Fruit fly (Drosophila melanogaster): ENCODE data around the gene CG31088.
A peak's percentile ranks its signal among the peaks of the same experiment; 100 is the strongest.

The CG31088 gene

DNA sequence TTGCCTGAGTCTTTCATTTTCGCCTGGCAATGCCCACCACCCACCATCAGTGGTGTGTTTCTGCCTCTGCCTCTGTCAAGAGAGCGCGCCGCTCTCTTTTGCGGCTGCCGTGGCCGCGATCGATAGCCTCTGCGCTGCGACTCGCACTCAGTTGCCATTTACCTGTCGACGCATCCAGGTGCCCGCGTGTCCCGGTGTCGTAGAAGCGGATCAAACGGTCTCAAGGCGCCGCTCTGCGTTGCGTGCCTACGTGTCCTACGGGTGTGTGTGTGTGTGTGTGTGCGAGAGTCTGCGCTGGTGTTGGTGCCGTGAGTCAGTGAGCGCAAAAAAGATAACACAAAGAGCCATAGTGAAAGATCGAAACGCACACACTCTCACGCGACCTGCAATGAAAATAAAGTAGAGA, 30.0 kb downstream of the CG31088 start, which contains the start of gene Fbxl7 (continued):
- TF ChIP-seq Sox14 (GFP tag; optimal IDR thresholded peaks at IDR 0.05) (peak; percentile 36), Lpt (GFP tag; optimal IDR thresholded peaks at IDR 0.05) (peak; percentile 34), Eip93F (GFP tag; optimal IDR thresholded peaks at IDR 0.05) (no peak), net (GFP tag; optimal IDR thresholded peaks at IDR 0.05) (peak; percentile 8)

dm6 chr3R:15920229-15920533, 30.6 kb downstream of the CG31088 start:
- TF ChIP-seq Smox (GFP tag; optimal IDR thresholded peaks at IDR 0.05) = no peak
- TF ChIP-seq Hr4 (GFP tag; optimal IDR thresholded peaks at IDR 0.05) = peak; percentile 15
- peak; percentile 28 for TF ChIP-seq CG32006 (GFP tag; optimal IDR thresholded peaks at IDR 0.05)
- peak; percentile 4 for TF ChIP-seq achi (GFP tag; optimal IDR thresholded peaks at IDR 0.05)
- peak; percentile 29 for TF ChIP-seq CG10631 (GFP tag; optimal IDR thresholded peaks at IDR 0.05)
- TF ChIP-seq CG6792 (GFP tag; optimal IDR thresholded peaks at IDR 0.05) = no peak
- peak; percentile 31 for TF ChIP-seq svp (GFP tag)

DNA sequence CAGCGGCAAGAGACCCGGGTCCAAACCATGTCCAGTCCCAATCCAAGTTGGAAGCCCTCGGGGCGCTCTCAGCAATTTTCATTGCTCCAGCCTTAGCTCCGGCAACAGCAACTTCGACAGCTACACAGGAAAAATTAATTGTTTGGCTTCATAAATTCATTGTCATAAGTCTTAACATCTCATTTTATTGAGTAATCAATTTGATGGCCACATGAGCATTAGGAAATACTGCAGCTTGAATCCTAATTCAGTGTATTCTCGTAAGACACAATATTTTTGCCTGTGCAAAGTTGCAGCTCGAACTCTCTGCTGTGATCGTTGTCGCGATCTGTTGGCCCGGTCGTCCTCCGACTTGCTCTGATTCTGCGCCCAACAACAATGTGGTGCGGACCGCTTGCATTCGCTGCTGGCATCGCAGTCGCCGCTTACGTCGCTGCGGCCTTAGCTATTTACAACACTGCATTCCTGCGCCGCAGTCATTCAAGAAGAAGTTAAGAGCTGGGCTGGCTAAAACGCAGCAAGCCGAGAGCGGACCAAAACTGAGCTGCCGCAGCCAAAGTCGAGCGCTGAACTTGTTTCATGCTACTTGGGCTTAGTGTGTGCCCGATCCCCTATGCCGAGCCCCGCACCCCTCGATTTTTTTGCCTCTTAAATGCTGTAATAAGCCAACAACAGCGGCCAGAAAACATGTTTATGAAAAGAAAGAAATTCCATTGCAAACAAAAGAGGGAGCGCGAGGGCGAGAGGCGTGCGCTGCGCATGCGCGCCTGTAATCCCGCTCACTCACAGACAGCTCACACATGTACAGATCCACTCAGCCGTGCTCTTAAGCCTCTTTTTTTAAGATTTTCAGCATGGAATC, 31.1 kb downstream of the CG31088 start:
- TF ChIP-seq Sox15 (GFP tag; optimal IDR thresholded peaks at IDR 0.05) = peak; percentile 95
- peak; percentile 92 for TF ChIP-seq Eip93F (GFP tag; optimal IDR thresholded peaks at IDR 0.05)
- TF ChIP-seq ss (GFP tag; optimal IDR thresholded peaks at IDR 0.05) = peak; percentile 72 to 88
- peak; percentile 94 to 95 for TF ChIP-seq salr (GFP tag; optimal IDR thresholded peaks at IDR 0.05)
- TF ChIP-seq eg (GFP tag; IDR thresholded peaks at IDR 0.05) = peak; percentile 95
- peak; percentile 93 for TF ChIP-seq Hr4 (GFP tag; optimal IDR thresholded peaks at IDR 0.05)
- TF ChIP-seq Sox14 (GFP tag; optimal IDR thresholded peaks at IDR 0.05) = peak; percentile 97
- peak; percentile 90 for TF ChIP-seq Gug (GFP tag; IDR thresholded peaks at IDR 0.05)
- TF ChIP-seq CG32006 (GFP tag; optimal IDR thresholded peaks at IDR 0.05) = peak; percentile 94
- TF ChIP-seq acj6 (GFP tag; optimal IDR thresholded peaks at IDR 0.05) = peak; percentile 97
- TF ChIP-seq CG15336 (GFP tag; IDR thresholded peaks at IDR 0.05) = peak; percentile 95
- peak; percentile 97 for TF ChIP-seq cyc (GFP tag; optimal IDR thresholded peaks at IDR 0.05)
- TF ChIP-seq fkh (GFP tag; optimal IDR thresholded peaks at IDR 0.05) = no peak
- peak; percentile 76 for TF ChIP-seq CG9139 (GFP tag; optimal IDR thresholded peaks at IDR 0.05)
- TF ChIP-seq fd59A (GFP tag; optimal IDR thresholded peaks at IDR 0.05) = peak; percentile 92
- peak; percentile 93 for TF ChIP-seq Ets21C (GFP tag; optimal IDR thresholded peaks at IDR 0.05)
- TF ChIP-seq CG6808 (GFP tag; optimal IDR thresholded peaks at IDR 0.05) = peak; percentile 85
- peak; percentile 94 for TF ChIP-seq CG8119 (GFP tag; IDR thresholded peaks at IDR 0.05)
- TF ChIP-seq CG3032 (tag; optimal IDR thresholded peaks at IDR 0.05) = peak; percentile 93
- peak; percentile 98 for TF ChIP-seq esn (GFP tag; optimal IDR thresholded peaks at IDR 0.05)
- peak; percentile 96 for TF ChIP-seq achi (GFP tag; optimal IDR thresholded peaks at IDR 0.05)
- peak; percentile 75 for TF ChIP-seq Blimp-1 (GFP tag; optimal IDR thresholded peaks at IDR 0.05)
- TF ChIP-seq CG8632 (GFP tag; optimal IDR thresholded peaks at IDR 0.05) = peak; percentile 95
- peak; percentile 96 for TF ChIP-seq net (GFP tag; optimal IDR thresholded peaks at IDR 0.05)
- peak; percentile 78 for TF ChIP-seq dac (GFP tag; optimal IDR thresholded peaks at IDR 0.05)
- peak; percentile 91 for TF ChIP-seq CG16779 (tag; optimal IDR thresholded peaks at IDR 0.05)
- TF ChIP-seq CG10669 (GFP tag; optimal IDR thresholded peaks at IDR 0.05) = peak; percentile 96
- TF ChIP-seq CG34406 (GFP tag; optimal IDR thresholded peaks at IDR 0.05) = peak; percentile 95
- TF ChIP-seq CG6854 (GFP tag; optimal IDR thresholded peaks at IDR 0.05) = peak; percentile 90
- TF ChIP-seq spab (GFP tag; optimal IDR thresholded peaks at IDR 0.05) = peak; percentile 93
- TF ChIP-seq CG31627 (GFP tag; optimal IDR thresholded peaks at IDR 0.05) = peak; percentile 97
- TF ChIP-seq vri (GFP tag; optimal IDR thresholded peaks at IDR 0.05) = peak; percentile 87
- TF ChIP-seq Smox (GFP tag; optimal IDR thresholded peaks at IDR 0.05) = peak; percentile 96
- TF ChIP-seq CG6792 (GFP tag; optimal IDR thresholded peaks at IDR 0.05) = peak; percentile 97
- peak; percentile 97 for TF ChIP-seq OdsH (GFP tag; optimal IDR thresholded peaks at IDR 0.05)
- peak; percentile 95 for TF ChIP-seq CG11762 (GFP tag; optimal IDR thresholded peaks at IDR 0.05; ENCODE audit: insufficient read depth)
- peak; percentile 96 for TF ChIP-seq Ets96B (tag; optimal IDR thresholded peaks at IDR 0.05)
- peak; percentile 98 for TF ChIP-seq CG3919 (GFP tag; optimal IDR thresholded peaks at IDR 0.05)
- TF ChIP-seq Lpt (GFP tag; optimal IDR thresholded peaks at IDR 0.05) = peak; percentile 86
- peak; percentile 96 for TF ChIP-seq CG11902 (GFP tag; optimal IDR thresholded peaks at IDR 0.05)
- peak; percentile 95 for TF ChIP-seq Sox102F (GFP tag; optimal IDR thresholded peaks at IDR 0.05)
- peak; percentile 89 for TF ChIP-seq CG6276 (GFP tag; optimal IDR thresholded peaks at IDR 0.05)
